Fruit fly (Drosophila melanogaster): Measurements from ENCODE around the gene Cln3.

The Cln3 gene

dm6 chr3L:17841085-17841606 lies 27.2 kb upstream of the Cln3 start, which contains the start of gene CG5577 (continued):
- TF ChIP-seq otp (GFP tag; IDR thresholded peaks at IDR 0.05) (0 out of 3 replicates have a peak, but pooled peaks have one; percentile 27), wdn (GFP tag; IDR thresholded peaks at IDR 0.05) (no peak), exex (tag; optimal IDR thresholded peaks at IDR 0.05) (peak; percentile 50), insv (GFP tag; optimal IDR thresholded peaks at IDR 0.05) (no peak), CG10431 (GFP tag; optimal IDR thresholded peaks at IDR 0.05) (no peak), MBD-R2 (GFP tag; IDR thresholded peaks at IDR 0.05) (peak; percentile 15; the same call in 1 of the 2 replicates), CG12744 (GFP tag; optimal IDR thresholded peaks at IDR 0.05) (no peak), Oli (tag; optimal IDR thresholded peaks at IDR 0.05) (no peak), CG7987 (GFP tag; optimal IDR thresholded peaks at IDR 0.05) (peak; percentile 28)

- TF ChIP-seq CG10267 (tag; optimal IDR thresholded peaks at IDR 0.05), result no peak
- no peak for TF ChIP-seq Dip3 (GFP tag; optimal IDR thresholded peaks at IDR 0.05)
- TF ChIP-seq CG7928 (GFP tag; optimal IDR thresholded peaks at IDR 0.05), result no peak
- TF ChIP-seq CG30020 (tag; optimal IDR thresholded peaks at IDR 0.05), result no peak
- no peak for TF ChIP-seq Pdp1 (GFP tag; optimal IDR thresholded peaks at IDR 0.05)
- TF ChIP-seq CG6654 (GFP tag; optimal IDR thresholded peaks at IDR 0.05), result no peak
- no peak for TF ChIP-seq Dbx (GFP tag; IDR thresholded peaks at IDR 0.05)
- TF ChIP-seq nau (GFP tag; optimal IDR thresholded peaks at IDR 0.05), result no peak
- no peak for TF ChIP-seq CG8944 (GFP tag; optimal IDR thresholded peaks at IDR 0.05)
- no peak for TF ChIP-seq HLH4C (GFP tag; IDR thresholded peaks at IDR 0.05; ENCODE audit: partially characterized antibody)
- no peak for TF ChIP-seq Doc3 (GFP tag; IDR thresholded peaks at IDR 0.05; ENCODE audit: partially characterized antibody)
- no peak for TF ChIP-seq D (optimal IDR thresholded peaks at IDR 0.05)
- TF ChIP-seq D (GFP tag; optimal IDR thresholded peaks at IDR 0.05), result no peak
- no peak for TF ChIP-seq fd3F (GFP tag; optimal IDR thresholded peaks at IDR 0.05)
- no peak for TF ChIP-seq pho (GFP tag; optimal IDR thresholded peaks at IDR 0.05)
- no peak for TF ChIP-seq cato (GFP tag; optimal IDR thresholded peaks at IDR 0.05; ENCODE audit: borderline replicate concordance)
- TF ChIP-seq Stat92E (GFP tag; optimal IDR thresholded peaks at IDR 0.05), result no peak
- TF ChIP-seq Camta (GFP tag; optimal IDR thresholded peaks at IDR 0.05), result no peak
These were observed 21.2 kb upstream of the Cln3 start, which contains the start of gene CG32189 for dm6 chr3L:17835074-17835473. CG32189 (minus strand) TSS chr3L:17835174.

DNA sequence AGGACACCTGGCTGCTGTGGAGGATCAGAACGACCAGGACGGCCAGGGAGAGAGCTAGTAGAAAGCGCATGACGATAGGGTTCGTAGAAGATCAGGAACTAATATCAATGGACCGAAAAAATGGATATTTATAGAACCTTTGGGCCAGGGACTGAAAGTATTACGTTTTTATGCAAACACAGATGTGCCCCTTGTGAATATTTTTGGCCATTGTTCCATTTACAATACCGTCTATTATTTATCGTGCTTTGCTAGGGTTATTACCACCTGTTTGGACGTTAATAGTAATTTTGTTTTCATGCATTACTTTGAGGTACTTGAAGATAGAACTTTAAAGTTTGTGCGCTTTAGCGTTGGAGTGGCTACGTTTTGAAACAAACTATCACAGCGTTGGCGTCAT lies 19.6 kb upstream of the Cln3 start, which contains the start of gene CG32188:
Gene CG32188 (minus strand): TSS at position 101 of the 400 bp plus-strand sequence.
- TF ChIP-seq Oli (tag; optimal IDR thresholded peaks at IDR 0.05) (no peak), CG1602 (GFP tag; optimal IDR thresholded peaks at IDR 0.05) (no peak), br (optimal IDR thresholded peaks at IDR 0.05) (no peak), Bgb (GFP tag; IDR thresholded peaks at IDR 0.05; ENCODE audit: partially characterized antibody) (no peak), zfh2 (GFP tag; optimal IDR thresholded peaks at IDR 0.05) (no peak), CG10543 (GFP tag; optimal IDR thresholded peaks at IDR 0.05) (no peak), HLH4C (GFP tag; IDR thresholded peaks at IDR 0.05; ENCODE audit: partially characterized antibody) (no peak), NFAT (GFP tag; IDR thresholded peaks at IDR 0.05) (no peak), sisA (GFP tag; IDR thresholded peaks at IDR 0.05) (no peak), inv (GFP tag; IDR thresholded peaks at IDR 0.05; ENCODE audit: partially characterized antibody) (no peak), pan (optimal IDR thresholded peaks at IDR 0.05) (no peak), pan (GFP tag; optimal IDR thresholded peaks at IDR 0.05 in 1 of 2, IDR thresholded peaks at IDR 0.05 in 1 of 2) (no peak), Myb (GFP tag; optimal IDR thresholded peaks at IDR 0.05) (no peak), gce (GFP tag; IDR thresholded peaks at IDR 0.05) (no peak), luna (GFP tag; optimal IDR thresholded peaks at IDR 0.05) (no peak)

Data from whole organism, embryonic.